Fruit fly (Drosophila melanogaster): ENCODE data around the gene Nrt.

The Nrt gene

DNA sequence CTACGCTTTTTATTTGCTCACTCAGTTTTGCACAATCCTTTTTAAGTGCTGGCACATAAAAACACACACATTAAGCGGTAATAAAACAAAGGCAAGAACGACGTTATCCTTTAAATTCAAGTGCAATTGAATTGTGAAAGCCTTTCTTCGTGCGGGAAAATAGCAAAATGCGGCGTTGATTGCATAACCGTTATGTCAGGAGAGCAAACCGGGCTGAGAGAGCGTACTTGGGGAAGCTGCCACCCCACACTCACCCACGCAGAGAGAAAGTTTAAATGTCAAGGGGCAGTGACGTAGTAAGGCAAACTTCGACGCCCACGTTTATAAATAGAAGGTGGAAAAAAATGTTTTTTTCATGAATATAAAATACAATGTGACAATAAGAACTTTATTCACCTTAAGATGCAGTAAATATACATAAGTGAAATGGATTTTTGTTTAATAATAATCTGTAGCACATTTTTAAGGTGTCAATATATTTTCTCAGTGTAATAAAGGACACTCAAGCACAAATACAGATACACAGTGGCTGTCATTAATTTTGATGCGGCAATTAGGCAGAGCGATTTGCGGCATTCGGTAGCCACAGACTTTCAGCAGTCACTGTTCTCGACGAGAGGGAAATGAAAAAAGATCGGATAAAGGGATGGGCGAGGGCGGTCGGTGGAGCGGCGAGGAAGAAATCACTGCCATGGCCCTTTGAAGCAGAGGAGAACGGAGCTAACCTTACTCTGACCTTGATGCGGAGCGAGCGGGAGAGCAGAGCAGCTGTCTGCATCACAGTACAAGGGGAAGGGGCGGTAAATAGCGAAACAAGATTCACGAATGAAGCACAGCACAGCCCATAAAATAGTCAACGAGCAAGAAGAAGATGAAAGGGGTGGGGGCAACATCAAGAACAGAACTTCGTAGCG, 40.2 kb downstream of the Nrt start (continued):
- TF ChIP-seq CG33213 (GFP tag; optimal IDR thresholded peaks at IDR 0.05) (no peak), nerfin-2 (GFP tag; IDR thresholded peaks at IDR 0.05; ENCODE audit: partially characterized antibody) (no peak), CG7357 (GFP tag; IDR thresholded peaks at IDR 0.05) (0 out of 3 replicates have a peak, but pooled peaks have one; percentile 24), Vsx1 (GFP tag; optimal IDR thresholded peaks at IDR 0.05) (no peak), CG11085 (GFP tag; IDR thresholded peaks at IDR 0.05) (no peak), Bteb2 (GFP tag; optimal IDR thresholded peaks at IDR 0.05) (peak; percentile 35), CG8388 (GFP tag; optimal IDR thresholded peaks at IDR 0.05) (peak; percentile 99), Abd-B (GFP tag; optimal IDR thresholded peaks at IDR 0.05) (no peak), Dek (tag; optimal IDR thresholded peaks at IDR 0.05) (peak; percentile 46), CG10321 (GFP tag; IDR thresholded peaks at IDR 0.05) (no peak), Hr78 (GFP tag; optimal IDR thresholded peaks at IDR 0.05) (peak in 1 of 2 experiments; percentile 54), Pdp1 (GFP tag; optimal IDR thresholded peaks at IDR 0.05) (peak; percentile 41 to 94), tx (GFP tag; optimal IDR thresholded peaks at IDR 0.05) (no peak), fu2 (GFP tag; optimal IDR thresholded peaks at IDR 0.05) (peak; percentile 10), Antp (GFP tag; optimal IDR thresholded peaks at IDR 0.05) (peak; percentile 8), ATbp (GFP tag; optimal IDR thresholded peaks at IDR 0.05) (peak; percentile 7), CG16863 (GFP tag; optimal IDR thresholded peaks at IDR 0.05) (no peak), gem (tag; optimal IDR thresholded peaks at IDR 0.05) (peak; percentile 76), CG3065 (GFP tag; optimal IDR thresholded peaks at IDR 0.05) (no peak), CG10543 (GFP tag; optimal IDR thresholded peaks at IDR 0.05) (no peak), pnt (GFP tag; optimal IDR thresholded peaks at IDR 0.05) (no peak), schlank (tag; optimal IDR thresholded peaks at IDR 0.05) (no peak), her (GFP tag; optimal IDR thresholded peaks at IDR 0.05) (no peak), bsh (GFP tag; optimal IDR thresholded peaks at IDR 0.05) (peak; percentile 6 to 67), otp (GFP tag; IDR thresholded peaks at IDR 0.05) (no peak), CG8765 (GFP tag; IDR thresholded peaks at IDR 0.05) (no peak), insv (GFP tag; optimal IDR thresholded peaks at IDR 0.05) (no peak), CG18011 (GFP tag; optimal IDR thresholded peaks at IDR 0.05) (no peak), CG2678 (tag; optimal IDR thresholded peaks at IDR 0.05) (peak; percentile 73), CG17912 (GFP tag; optimal IDR thresholded peaks at IDR 0.05) (no peak), CG18262 (tag; optimal IDR thresholded peaks at IDR 0.05) (peak; percentile 55), CG15011 (GFP tag; optimal IDR thresholded peaks at IDR 0.05) (no peak), CG34224 (GFP tag; IDR thresholded peaks at IDR 0.05; ENCODE audit: partially characterized antibody) (no peak), Rfx (GFP tag; IDR thresholded peaks at IDR 0.05) (peak; percentile 4; the same call in 1 of the 2 replicates), CG11695 (GFP tag; IDR thresholded peaks at IDR 0.05) (0 out of 3 replicates have a peak, but pooled peaks have one; percentile 14), CG10462 (GFP tag; optimal IDR thresholded peaks at IDR 0.05) (no peak), H15 (GFP tag; IDR thresholded peaks at IDR 0.05) (no peak), cas (GFP tag; IDR thresholded peaks at IDR 0.05) (no peak), Dip3 (GFP tag; optimal IDR thresholded peaks at IDR 0.05) (peak; percentile 59), ssp (GFP tag; IDR thresholded peaks at IDR 0.05) (no peak), CG30431 (GFP tag; optimal IDR thresholded peaks at IDR 0.05) (no peak), ac (GFP tag; optimal IDR thresholded peaks at IDR 0.05) (no peak), cato (GFP tag; optimal IDR thresholded peaks at IDR 0.05; ENCODE audit: borderline replicate concordance) (no peak), Gug (GFP tag; IDR thresholded peaks at IDR 0.05) (0 out of 4 replicates have a peak, but pooled peaks have one; percentile 31), HmgD (GFP tag; optimal IDR thresholded peaks at IDR 0.05) (no peak), CG31441 (GFP tag; IDR thresholded peaks at IDR 0.05) (peak; percentile 21; the same call in 1 of the 2 replicates), mam (GFP tag; optimal IDR thresholded peaks at IDR 0.05) (peak; percentile 51), NC2β (GFP tag; optimal IDR thresholded peaks at IDR 0.05) (no peak)

All from whole organism, embryonic.